Fruit fly (Drosophila melanogaster): Measurements from ENCODE around the gene CG11398.

CG11398 gene

dm6 chrX:1234817-1235617 lies 20.1 kb upstream of the CG11398 start (continued):
- TF ChIP-seq eve (GFP tag; optimal IDR thresholded peaks at IDR 0.05) (no peak), CG7963 (GFP tag; IDR thresholded peaks at IDR 0.05; ENCODE audit: partially characterized antibody) (no peak), CG6654 (GFP tag; optimal IDR thresholded peaks at IDR 0.05) (peak; percentile 68), Ravus (GFP tag; IDR thresholded peaks at IDR 0.05) (peak; percentile 47; the same call in 1 of the 2 replicates), CG1832 (GFP tag; optimal IDR thresholded peaks at IDR 0.05) (no peak), Rfx (GFP tag; IDR thresholded peaks at IDR 0.05) (peak; percentile 84), Lpt (GFP tag; optimal IDR thresholded peaks at IDR 0.05) (no peak), Side (GFP tag; optimal IDR thresholded peaks at IDR 0.05) (peak; percentile 43), lmd (GFP tag; IDR thresholded peaks at IDR 0.05) (peak; percentile 80), Awh (GFP tag; IDR thresholded peaks at IDR 0.05) (peak; percentile 89), YL-1 (GFP tag; optimal IDR thresholded peaks at IDR 0.05) (no peak), Lim3 (GFP tag; IDR thresholded peaks at IDR 0.05) (no peak), CG14965 (GFP tag; optimal IDR thresholded peaks at IDR 0.05; ENCODE audit: borderline replicate concordance) (peak; percentile 4), az2 (GFP tag; optimal IDR thresholded peaks at IDR 0.05) (peak; percentile 72), prd (optimal IDR thresholded peaks at IDR 0.05) (no peak), prd (GFP tag; IDR thresholded peaks at IDR 0.05) (peak; percentile 90), CG8765 (GFP tag; IDR thresholded peaks at IDR 0.05) (peak; percentile 77), NC2α (GFP tag; optimal IDR thresholded peaks at IDR 0.05) (peak; percentile 15), Six4 (GFP tag; optimal IDR thresholded peaks at IDR 0.05) (peak; percentile 60), twi (tag; optimal IDR thresholded peaks at IDR 0.05) (peak; percentile 64), CG1529 (GFP tag; optimal IDR thresholded peaks at IDR 0.05) (peak; percentile 87), CG11398 (GFP tag; optimal IDR thresholded peaks at IDR 0.05) (peak; percentile 71), Taf1 (GFP tag; IDR thresholded peaks at IDR 0.05) (peak; percentile 62; the same call in 1 of the 2 replicates), CG31441 (GFP tag; IDR thresholded peaks at IDR 0.05) (peak; percentile 88), HmgZ (tag; optimal IDR thresholded peaks at IDR 0.05) (peak; percentile 77), Jarid2 (GFP tag; optimal IDR thresholded peaks at IDR 0.05) (peak; percentile 46), CG12391 (tag; optimal IDR thresholded peaks at IDR 0.05) (peak; percentile 86), D19A (tag; optimal IDR thresholded peaks at IDR 0.05) (peak; percentile 100), peb (GFP tag; IDR thresholded peaks at IDR 0.05) (peak; percentile 73), NK7.1 (GFP tag; optimal IDR thresholded peaks at IDR 0.05) (peak; percentile 59), Sry-δ (GFP tag; optimal IDR thresholded peaks at IDR 0.05) (peak; percentile 49), CG9817 (tag; optimal IDR thresholded peaks at IDR 0.05) (peak; percentile 62), CG34422 (GFP tag; IDR thresholded peaks at IDR 0.05) (peak; percentile 83), Deaf1 (tag; optimal IDR thresholded peaks at IDR 0.05) (peak; percentile 33), NC2β (GFP tag; optimal IDR thresholded peaks at IDR 0.05) (peak; percentile 20), sr (GFP tag; IDR thresholded peaks at IDR 0.05) (peak; percentile 67; the same call in 2 of the 3 replicates), CG7357 (GFP tag; IDR thresholded peaks at IDR 0.05) (peak; percentile 72), zen2 (GFP tag; IDR thresholded peaks at IDR 0.05; ENCODE audit: partially characterized antibody) (no peak), schlank (tag; optimal IDR thresholded peaks at IDR 0.05) (peak; percentile 39), Doc2 (GFP tag; IDR thresholded peaks at IDR 0.05) (0 out of 2 replicates have a peak, but pooled peaks have one; percentile 46), Atf-2 (GFP tag; optimal IDR thresholded peaks at IDR 0.05) (peak; percentile 67), z (GFP tag; IDR thresholded peaks at IDR 0.05) (peak; percentile 66; the same call in 2 of the 3 replicates), CG13624 (GFP tag; optimal IDR thresholded peaks at IDR 0.05) (peak; percentile 74), CG7839 (tag; optimal IDR thresholded peaks at IDR 0.05) (peak; percentile 86), CG6813 (GFP tag; optimal IDR thresholded peaks at IDR 0.05) (peak; percentile 67), Ets97D (GFP tag; optimal IDR thresholded peaks at IDR 0.05) (peak; percentile 8), corto (GFP tag; optimal IDR thresholded peaks at IDR 0.05) (no peak), CG7928 (GFP tag; optimal IDR thresholded peaks at IDR 0.05) (no peak), CG8924 (tag; optimal IDR thresholded peaks at IDR 0.05) (peak; percentile 81), E2f1 (GFP tag; IDR thresholded peaks at IDR 0.05) (peak; percentile 78)

Data from whole organism, embryonic.